Fruit fly (Drosophila melanogaster) whole organism, embryonic: ENCODE data around the gene CG5835.

ENCODE experiments used
- Atf-2 ChIP-seq: fragments of 200-800 bp; sonication (Bioruptor generic); optimal IDR thresholded peaks from 2 replicates; lab custom pipeline; 2016; ENCODE audit warnings: missing biosample characterization, missing genetic modification characterization
- B-H2 ChIP-seq: fragments of 200-800 bp; sonication (Bioruptor generic); optimal IDR thresholded peaks from 2 replicates; lab custom pipeline; 2018; ENCODE audit warnings: missing biosample characterization, mild to moderate bottlenecking, missing genetic modification characterization
- CG12071 ChIP-seq: fragments of 200-800 bp; sonication (Bioruptor generic); optimal IDR thresholded peaks from 3 replicates; lab custom pipeline; 2018; ENCODE audit warnings: missing biosample characterization, mild to moderate bottlenecking, missing genetic modification characterization
- CG12299 ChIP-seq: fragments of 200-800 bp; sonication (Bioruptor generic); optimal IDR thresholded peaks from 2 replicates; lab custom pipeline; 2018; ENCODE audit warnings: missing biosample characterization, mild to moderate bottlenecking, missing genetic modification characterization
- CG13894 ChIP-seq: fragments of 200-800 bp; sonication (Bioruptor generic); optimal IDR thresholded peaks from 3 replicates; lab custom pipeline; 2018; ENCODE audit warnings: missing biosample characterization, mild to moderate bottlenecking, missing genetic modification characterization, moderate library complexity
- CG14667 ChIP-seq: fragments of 200-800 bp; sonication (Bioruptor generic); IDR thresholded peaks from 2 replicates; pipeline ENCODE4 v1.3.6; 2022; ENCODE audit warnings: missing biosample characterization, missing genetic modification characterization
- CG15269 ChIP-seq: fragments of 200-800 bp; sonication (Bioruptor generic); optimal IDR thresholded peaks from 2 replicates; lab custom pipeline; 2018; ENCODE audit warnings: missing biosample characterization, mild to moderate bottlenecking, missing genetic modification characterization, moderate library complexity
- CG1603 ChIP-seq: fragments of 200-800 bp; sonication (Bioruptor generic); optimal IDR thresholded peaks from 2 replicates; lab custom pipeline; 2019; ENCODE audit warnings: missing biosample characterization, mild to moderate bottlenecking, missing genetic modification characterization, moderate library complexity
- CG17359 ChIP-seq: fragments of 200-800 bp; sonication (Bioruptor generic); optimal IDR thresholded peaks from 3 replicates; lab custom pipeline; 2018; ENCODE audit warnings: missing biosample characterization, mild to moderate bottlenecking, missing genetic modification characterization, moderate library complexity
- CG17568 ChIP-seq: fragments of 200-800 bp; sonication (Bioruptor generic); optimal IDR thresholded peaks from 2 replicates; lab custom pipeline; 2018; ENCODE audit warnings: missing biosample characterization, mild to moderate bottlenecking, missing genetic modification characterization, moderate library complexity
- CG2116 ChIP-seq: fragments of 200-800 bp; sonication (Bioruptor generic); optimal IDR thresholded peaks from 3 replicates; lab custom pipeline; 2018; ENCODE audit warnings: missing biosample characterization, mild to moderate bottlenecking, missing genetic modification characterization
- CG3995 ChIP-seq: fragments of 200-800 bp; sonication (Bioruptor generic); optimal IDR thresholded peaks from 3 replicates; lab custom pipeline; 2016; ENCODE audit warnings: missing biosample characterization, missing genetic modification characterization
- CG4707 ChIP-seq: fragments of 200-800 bp; sonication (Bioruptor generic); optimal IDR thresholded peaks from 2 replicates; lab custom pipeline; 2018; ENCODE audit warnings: missing biosample characterization, mild to moderate bottlenecking, missing genetic modification characterization, moderate library complexity
- CG4730 ChIP-seq: fragments of 200-800 bp; sonication (Bioruptor generic); IDR thresholded peaks from 2 replicates; pipeline ENCODE4 v1.3.6; 2022; ENCODE audit warnings: missing biosample characterization, missing genetic modification characterization
- CG4820 ChIP-seq: fragments of 200-800 bp; sonication (Bioruptor generic); optimal IDR thresholded peaks from 3 replicates; lab custom pipeline; 2016; ENCODE audit warnings: missing biosample characterization, missing genetic modification characterization
- CG6254 ChIP-seq: fragments of 200-800 bp; sonication (Bioruptor generic); optimal IDR thresholded peaks from 3 replicates; lab custom pipeline; 2017; ENCODE audit warnings: mild to moderate bottlenecking, missing biosample characterization, missing genetic modification reagents, missing genetic modification characterization
- CG8478 ChIP-seq: fragments of >200 bp; optimal IDR thresholded peaks from 2 replicates; lab custom pipeline; 2018
- CoRest ChIP-seq: fragments of 200-800 bp; sonication (Bioruptor generic); optimal IDR thresholded peaks from 3 replicates; lab custom pipeline; 2018; ENCODE audit warnings: missing biosample characterization, mild to moderate bottlenecking, missing genetic modification characterization, moderate library complexity
- CrebB ChIP-seq: fragments of 200-800 bp; sonication (Bioruptor generic); optimal IDR thresholded peaks from 3 replicates; lab custom pipeline; 2018; ENCODE audit warnings: missing biosample characterization, mild to moderate bottlenecking, missing genetic modification characterization
- Dbx ChIP-seq: fragments of 200-800 bp; sonication (Bioruptor generic); IDR thresholded peaks from 3 replicates; pipeline ENCODE4 v1.3.6; 2022; ENCODE audit warnings: missing biosample characterization, missing genetic modification characterization
- Dll ChIP-seq: fragments of 200-800 bp; sonication (Bioruptor generic); IDR thresholded peaks from 4 replicates; pipeline ENCODE4 v1.3.6; 2022; ENCODE audit warnings: missing biosample characterization, missing genetic modification characterization; ENCODE audit not compliant: partially characterized antibody
- Dref ChIP-seq: fragments of 200-800 bp; sonication (Bioruptor generic); IDR thresholded peaks from 2 replicates; pipeline ENCODE4 v1.3.6; 2022; ENCODE audit warnings: missing biosample characterization, missing genetic modification characterization
- Eip74EF ChIP-seq, 2 experiments: fragments of 200-800 bp in 1 of 2; fragments of >200 bp in 1 of 2; sonication (Bioruptor generic) in 1 of 2; optimal IDR thresholded peaks; 2 replicates each; lab custom pipeline; 2017 to 2019; ENCODE audit warnings: missing biosample characterization in 2 of 2, missing genetic modification characterization in 2 of 2, mild to moderate bottlenecking in 1 of 2, moderate library complexity in 1 of 2
- HLH3B ChIP-seq: fragments of 200-800 bp; sonication (Bioruptor generic); IDR thresholded peaks from 2 replicates; pipeline ENCODE4 v1.3.6; 2022; ENCODE audit warnings: missing biosample characterization, missing genetic modification characterization
- NK7.1 ChIP-seq: fragments of 200-800 bp; sonication (Bioruptor generic); optimal IDR thresholded peaks from 3 replicates; lab custom pipeline; 2016; ENCODE audit warnings: missing biosample characterization, missing genetic modification characterization
- Poxn ChIP-seq: fragments of 200-800 bp; sonication (Bioruptor generic); IDR thresholded peaks from 2 replicates; pipeline ENCODE4 v1.3.6; 2022; ENCODE audit warnings: missing biosample characterization, missing genetic modification characterization
- Ravus ChIP-seq: fragments of 200-800 bp; sonication (Bioruptor generic); IDR thresholded peaks from 2 replicates; pipeline ENCODE4 v1.3.6; 2022; ENCODE audit warnings: missing biosample characterization, missing genetic modification characterization
- Vsx1 ChIP-seq: fragments of 200-800 bp; sonication (Bioruptor generic); optimal IDR thresholded peaks from 2 replicates; lab custom pipeline; 2017; ENCODE audit warnings: missing biosample characterization, mild to moderate bottlenecking, missing genetic modification characterization, missing genetic modification reagents
- abd-A ChIP-seq: fragments of 200-800 bp; sonication (Bioruptor generic); optimal IDR thresholded peaks from 3 replicates; lab custom pipeline; 2019; ENCODE audit warnings: missing biosample characterization, mild to moderate bottlenecking, missing genetic modification characterization, moderate library complexity
- cg ChIP-seq: fragments of 200-800 bp; sonication (Bioruptor generic); optimal IDR thresholded peaks from 3 replicates; lab custom pipeline; 2019; ENCODE audit warnings: missing biosample characterization, mild to moderate bottlenecking, missing genetic modification characterization, moderate library complexity
- crc ChIP-seq: fragments of 200-800 bp; sonication (Bioruptor generic); optimal IDR thresholded peaks from 2 replicates; lab custom pipeline; 2016; ENCODE audit warnings: missing biosample characterization, missing genetic modification characterization
- da ChIP-seq: fragments of 200-800 bp; sonication (Bioruptor generic); optimal IDR thresholded peaks from 2 replicates; lab custom pipeline; 2016; ENCODE audit warnings: missing biosample characterization, missing genetic modification characterization
- dimm ChIP-seq: fragments of 200-800 bp; sonication (Bioruptor generic); IDR thresholded peaks from 2 replicates; pipeline ENCODE4 v1.3.6; 2022; ENCODE audit warnings: missing biosample characterization, missing genetic modification characterization
- dm ChIP-seq: fragments of 200-800 bp; sonication (Bioruptor generic); optimal IDR thresholded peaks from 3 replicates; lab custom pipeline; 2016; ENCODE audit warnings: missing biosample characterization, missing genetic modification characterization
- dmrt11E ChIP-seq: fragments of 200-800 bp; sonication (Bioruptor generic); optimal IDR thresholded peaks from 3 replicates; lab custom pipeline; 2018; ENCODE audit warnings: missing biosample characterization, mild to moderate bottlenecking, missing genetic modification characterization, moderate library complexity
- dmrt99B ChIP-seq: fragments of 200-800 bp; sonication (Bioruptor generic); optimal IDR thresholded peaks from 2 replicates; lab custom pipeline; 2018; ENCODE audit warnings: missing biosample characterization, mild to moderate bottlenecking, missing genetic modification characterization, moderate library complexity
- ftz-f1 ChIP-seq: fragments of 200-800 bp; sonication (Bioruptor generic); optimal IDR thresholded peaks from 2 replicates; lab custom pipeline; 2016; ENCODE audit warnings: missing biosample characterization, missing genetic modification characterization
- hb ChIP-seq: fragments of 200-800 bp; sonication (Bioruptor generic); IDR thresholded peaks from 3 replicates; pipeline ENCODE4 v1.3.6; 2022; ENCODE audit warnings: missing biosample characterization, missing genetic modification characterization; ENCODE audit not compliant: partially characterized antibody
- hbn ChIP-seq: fragments of 200-800 bp; sonication (Bioruptor generic); IDR thresholded peaks from 2 replicates; pipeline ENCODE4 v1.3.6; 2022; ENCODE audit warnings: missing biosample characterization, missing genetic modification characterization; ENCODE audit not compliant: partially characterized antibody
- mirr ChIP-seq: fragments of 200-800 bp; sonication (Bioruptor generic); optimal IDR thresholded peaks from 3 replicates; lab custom pipeline; 2018; ENCODE audit warnings: missing biosample characterization, mild to moderate bottlenecking, missing genetic modification characterization
- nmo ChIP-seq: fragments of 200-800 bp; sonication (Bioruptor generic); optimal IDR thresholded peaks from 2 replicates; lab custom pipeline; 2018; ENCODE audit warnings: missing biosample characterization, mild to moderate bottlenecking, missing genetic modification characterization, moderate library complexity
- odd ChIP-seq: fragments of 200-800 bp; sonication (Bioruptor generic); optimal IDR thresholded peaks from 2 replicates; lab custom pipeline; 2017; ENCODE audit warnings: missing biosample characterization, mild to moderate bottlenecking, missing genetic modification characterization
- peb ChIP-seq: fragments of 200-800 bp; sonication (Bioruptor generic); IDR thresholded peaks from 2 replicates; pipeline ENCODE4 v1.3.6; 2022; ENCODE audit warnings: missing biosample characterization, missing genetic modification characterization
- rib ChIP-seq: fragments of 200-800 bp; sonication (Bioruptor generic); IDR thresholded peaks from 2 replicates; pipeline ENCODE4 v1.3.6; 2022; ENCODE audit warnings: missing biosample characterization, missing genetic modification characterization
- sens ChIP-seq: fragments of 200-800 bp; sonication (Bioruptor generic); peaks from one replicate; lab custom pipeline; 2016; ENCODE audit warnings: missing biosample characterization, missing genetic modification characterization
- sens-2 ChIP-seq: fragments of 200-800 bp; sonication (Bioruptor generic); IDR thresholded peaks from 2 replicates; pipeline ENCODE4 v1.3.6; 2022; ENCODE audit warnings: missing biosample characterization, missing genetic modification characterization
- slou ChIP-seq: fragments of 200-800 bp; sonication (Bioruptor generic); optimal IDR thresholded peaks from 3 replicates; lab custom pipeline; 2016; ENCODE audit warnings: missing biosample characterization, missing genetic modification characterization
- tll ChIP-seq, 2 experiments: fragments of 200-800 bp in 1 of 2; fragments of >200 bp in 1 of 2; sonication (Bioruptor generic) in 1 of 2; optimal IDR thresholded peaks; 2 replicates each; lab custom pipeline; 2017 to 2019; ENCODE audit warnings: missing biosample characterization in 2 of 2, missing genetic modification characterization in 2 of 2, mild to moderate bottlenecking in 1 of 2, moderate library complexity in 1 of 2
- ttk ChIP-seq: fragments of 200-800 bp; sonication (Bioruptor generic); IDR thresholded peaks from 2 replicates; pipeline ENCODE4 v2.1.2; 2022; ENCODE audit warnings: missing biosample characterization, missing genetic modification characterization
- vnd ChIP-seq: fragments of 200-800 bp; sonication (Bioruptor generic); IDR thresholded peaks from 3 replicates; pipeline ENCODE4 v1.3.6; 2022; ENCODE audit warnings: missing biosample characterization, missing genetic modification characterization; ENCODE audit not compliant: partially characterized antibody

Gene CG5835

dm6 chr3R:19118505-19119138, 34.9 kb downstream of the CG5835 start (continued):
- no peak for TF ChIP-seq hbn (GFP tag; lab: Robert Waterston, UW)
- TF ChIP-seq rib: no peak
- no peak for TF ChIP-seq CG8478
- TF ChIP-seq CG4820 (GFP tag; lab: Kevin White, UChicago): peak; percentile 6
- TF ChIP-seq CG15269 (tag; lab: Kevin White, UChicago): no peak
- TF ChIP-seq Ravus (GFP tag; lab: Robert Waterston, UW): no peak
- no peak for TF ChIP-seq da
- no peak for TF ChIP-seq hb (GFP tag; lab: Robert Waterston, UW)
- no peak for TF ChIP-seq Eip74EF (GFP tag; optimal IDR thresholded peaks at IDR 0.05; lab: Kevin White, UChicago)
- TF ChIP-seq CrebB (tag; lab: Kevin White, UChicago): no peak
- no peak for TF ChIP-seq sens (GFP tag; lab: Kevin White, UChicago)
- no peak for TF ChIP-seq dimm (GFP tag; lab: Robert Waterston, UW)
- peak; percentile 44; the same call in 1 of the 2 replicates for TF ChIP-seq sens-2
- TF ChIP-seq peb (GFP tag; lab: Robert Waterston, UW): peak; percentile 44
- peak; percentile 43 for TF ChIP-seq dmrt99B (tag; lab: Kevin White, UChicago)
- no peak for TF ChIP-seq vnd (GFP tag; lab: Robert Waterston, UW)
- TF ChIP-seq CoRest (tag; lab: Kevin White, UChicago): no peak
- no peak for TF ChIP-seq cg (GFP tag; lab: Kevin White, UChicago)
- TF ChIP-seq nmo (GFP tag; lab: Kevin White, UChicago): peak; percentile 35
- peak; percentile 21 for TF ChIP-seq CG17359 (tag; lab: Kevin White, UChicago)
- TF ChIP-seq odd (GFP tag; lab: Kevin White, UChicago): no peak
- TF ChIP-seq CG12071 (GFP tag; lab: Kevin White, UChicago): no peak
- TF ChIP-seq Dref (GFP tag; lab: Robert Waterston, UW): no peak
- TF ChIP-seq CG13894 (tag; lab: Kevin White, UChicago): no peak
- TF ChIP-seq CG2116 (GFP tag; lab: Kevin White, UChicago): no peak
- TF ChIP-seq CG12299 (tag; lab: Kevin White, UChicago): no peak
- no peak for TF ChIP-seq CG3995 (GFP tag; lab: Kevin White, UChicago)
- TF ChIP-seq abd-A: no peak
- no peak for TF ChIP-seq dmrt11E (tag; lab: Kevin White, UChicago)
- TF ChIP-seq crc (GFP tag; lab: Kevin White, UChicago): no peak
- peak; percentile 66 for TF ChIP-seq ttk
- TF ChIP-seq CG4730 (GFP tag; lab: Robert Waterston, UW): peak; percentile 59
- TF ChIP-seq Dll (GFP tag; lab: Robert Waterston, UW): no peak
- no peak for TF ChIP-seq tll (GFP tag; optimal IDR thresholded peaks at IDR 0.05; lab: Kevin White, UChicago)
- no peak for TF ChIP-seq B-H2 (GFP tag; lab: Kevin White, UChicago)
- TF ChIP-seq ftz-f1: no peak
- TF ChIP-seq slou: no peak
- TF ChIP-seq Dbx: no peak
- no peak for TF ChIP-seq NK7.1 (GFP tag; lab: Kevin White, UChicago)
- no peak for TF ChIP-seq Vsx1 (GFP tag; lab: Kevin White, UChicago)
- TF ChIP-seq Poxn (GFP tag; lab: Robert Waterston, UW): no peak
- peak; percentile 76 for TF ChIP-seq CG1603
- TF ChIP-seq mirr (GFP tag; lab: Kevin White, UChicago): no peak
- no peak for TF ChIP-seq dm (GFP tag; lab: Kevin White, UChicago)
- TF ChIP-seq Atf-2 (GFP tag; lab: Kevin White, UChicago): no peak
- no peak for TF ChIP-seq CG4707 (GFP tag; lab: Kevin White, UChicago)
- TF ChIP-seq CG17568 (GFP tag; lab: Kevin White, UChicago): no peak
- no peak for TF ChIP-seq CG6254 (GFP tag; lab: Kevin White, UChicago)
- TF ChIP-seq CG14667 (GFP tag; lab: Robert Waterston, UW): peak; percentile 56; the same call in 1 of the 2 replicates
- peak; percentile 20; the same call in 1 of the 2 replicates for TF ChIP-seq HLH3B (GFP tag; lab: Robert Waterston, UW)
